Worm (Caenorhabditis elegans) whole organism, L3 larva: ENCODE measurements around the gene rev-1.

Experiments used
- R02D3.7 ChIP-seq: fragments of 150-350 bp; optimal IDR thresholded peaks from 2 replicates; lab custom pipeline; 2014; ENCODE audit warnings: missing biosample characterization, missing genetic modification characterization
- ZK546.5 ChIP-seq: sonication (generic microtip); optimal IDR thresholded peaks from 2 replicates; lab custom pipeline; 2017; ENCODE audit warnings: missing biosample characterization, missing genetic modification characterization
- aly-2 ChIP-seq: fragments of 150-350 bp; optimal IDR thresholded peaks from 2 replicates; lab custom pipeline; 2014; ENCODE audit warnings: missing biosample characterization, missing genetic modification characterization
- ama-1 ChIP-seq: fragments of 150-350 bp; optimal IDR thresholded peaks from 2 replicates; lab custom pipeline; 2018
- ceh-16 ChIP-seq: sonication (generic microtip); optimal IDR thresholded peaks from 2 replicates; lab custom pipeline; 2017; ENCODE audit warnings: missing biosample characterization, missing genetic modification characterization
- ceh-28 ChIP-seq: fragments of 150-350 bp; optimal IDR thresholded peaks from 2 replicates; lab custom pipeline; 2014; ENCODE audit warnings: missing biosample characterization, missing genetic modification reagents, missing genetic modification characterization
- ceh-82 ChIP-seq: fragments of 150-350 bp; optimal IDR thresholded peaks from 2 replicates; lab custom pipeline; 2014; ENCODE audit warnings: missing biosample characterization, missing genetic modification characterization
- ceh-9 ChIP-seq: sonication (generic microtip); optimal IDR thresholded peaks from 2 replicates; lab custom pipeline; 2018; ENCODE audit warnings: missing biosample characterization, missing genetic modification characterization
- daf-12 ChIP-seq: fragments of 150-350 bp; optimal IDR thresholded peaks from 2 replicates; lab custom pipeline; 2014; ENCODE audit warnings: missing biosample characterization, missing genetic modification reagents, missing genetic modification characterization
- egl-27 ChIP-seq: sonication (generic microtip); optimal IDR thresholded peaks from 4 replicates; lab custom pipeline; 2017; ENCODE audit warnings: missing biosample characterization, missing genetic modification reagents, missing genetic modification characterization
- egl-5 ChIP-seq: fragments of 150-350 bp; optimal IDR thresholded peaks from 2 replicates; lab custom pipeline; 2017; ENCODE audit warnings: missing biosample characterization, missing genetic modification reagents, missing genetic modification characterization, inconsistent platforms
- elt-1 ChIP-seq: fragments of 150-350 bp; optimal IDR thresholded peaks from 2 replicates; lab custom pipeline; 2014; ENCODE audit warnings: missing biosample characterization, missing genetic modification characterization
- elt-2 ChIP-seq: sonication (generic microtip); optimal IDR thresholded peaks from 2 replicates; lab custom pipeline; 2016; ENCODE audit warnings: missing genetic modification reagents, mild to moderate bottlenecking, missing genetic modification characterization, missing compliant biosample characterization
- elt-3 ChIP-seq, 3 experiments: fragments of 150-350 bp in 1 of 3; sonication (generic microtip) in 2 of 3; optimal IDR thresholded peaks; 2 replicates in 2 of 3; 4 replicates in 1 of 3; lab custom pipeline; 2014 to 2017; ENCODE audit warnings: missing biosample characterization in 3 of 3, missing genetic modification characterization in 3 of 3
- eor-1 ChIP-seq, 2 experiments: fragments of 150-350 bp; optimal IDR thresholded peaks; 2 replicates each; lab custom pipeline; 2014 to 2018; ENCODE audit warnings: missing biosample characterization in 2 of 2, missing genetic modification characterization in 2 of 2
- fkh-10 ChIP-seq: sonication (generic microtip); optimal IDR thresholded peaks from 2 replicates; lab custom pipeline; 2017; ENCODE audit warnings: missing biosample characterization, missing genetic modification reagents, missing genetic modification characterization
- fkh-2 ChIP-seq: fragments of 150-350 bp; optimal IDR thresholded peaks from 2 replicates; lab custom pipeline; 2014; ENCODE audit warnings: missing biosample characterization, missing genetic modification reagents, missing genetic modification characterization
- fos-1 ChIP-seq: fragments of 150-350 bp; optimal IDR thresholded peaks from 2 replicates; lab custom pipeline; 2014; ENCODE audit warnings: missing biosample characterization, missing genetic modification characterization
- hmg-11 ChIP-seq: sonication (generic microtip); optimal IDR thresholded peaks from 2 replicates; lab custom pipeline; 2016; ENCODE audit warnings: missing genetic modification characterization, missing compliant biosample characterization
- jun-1 ChIP-seq: fragments of 150-350 bp; optimal IDR thresholded peaks from 2 replicates; lab custom pipeline; 2014; ENCODE audit warnings: missing biosample characterization, missing genetic modification reagents, missing genetic modification characterization
- lin-15B ChIP-seq: fragments of 150-350 bp; optimal IDR thresholded peaks from 2 replicates; lab custom pipeline; 2014; ENCODE audit warnings: missing biosample characterization, missing genetic modification characterization
- lin-39 ChIP-seq: fragments of 150-350 bp; optimal IDR thresholded peaks from 2 replicates; lab custom pipeline; 2018; ENCODE audit warnings: missing biosample characterization, missing genetic modification reagents, missing genetic modification characterization
- lsy-12 ChIP-seq: sonication (generic microtip); optimal IDR thresholded peaks from 2 replicates; lab custom pipeline; 2016; ENCODE audit warnings: mild to moderate bottlenecking, missing genetic modification characterization, missing compliant biosample characterization
- mdl-1 ChIP-seq: fragments of 150-350 bp; optimal IDR thresholded peaks from 2 replicates; lab custom pipeline; 2014; ENCODE audit warnings: missing biosample characterization, missing genetic modification characterization
- mml-1 ChIP-seq: fragments of 150-350 bp; sonication (generic microtip); optimal IDR thresholded peaks from 3 replicates; lab custom pipeline; 2014; ENCODE audit warnings: missing biosample characterization, missing genetic modification characterization
- nfya-1 ChIP-seq: sonication (generic microtip); optimal IDR thresholded peaks from 2 replicates; lab custom pipeline; 2017; ENCODE audit warnings: missing genetic modification characterization, mild to moderate bottlenecking, missing compliant biosample characterization, antibody characterized with exemption, moderate library complexity; ENCODE audit not compliant: insufficient read depth
- nhr-11 ChIP-seq: fragments of 150-350 bp; optimal IDR thresholded peaks from 2 replicates; lab custom pipeline; 2014; ENCODE audit warnings: missing biosample characterization, missing genetic modification characterization
- nhr-12 ChIP-seq: fragments of 150-350 bp; optimal IDR thresholded peaks from 2 replicates; lab custom pipeline; 2014; ENCODE audit warnings: missing biosample characterization, missing genetic modification characterization
- nhr-23 ChIP-seq: fragments of 150-350 bp; optimal IDR thresholded peaks from 2 replicates; lab custom pipeline; 2014; ENCODE audit warnings: missing biosample characterization, missing genetic modification reagents, missing genetic modification characterization
- nhr-237 ChIP-seq: fragments of 150-350 bp; optimal IDR thresholded peaks from 2 replicates; lab custom pipeline; 2014; ENCODE audit warnings: missing biosample characterization, missing genetic modification characterization
- nhr-25 ChIP-seq: sonication (generic microtip); optimal IDR thresholded peaks from 2 replicates; lab custom pipeline; 2017; ENCODE audit warnings: missing biosample characterization, missing genetic modification characterization
- nhr-28 ChIP-seq: fragments of 150-350 bp; optimal IDR thresholded peaks from 2 replicates; lab custom pipeline; 2014; ENCODE audit warnings: missing biosample characterization, missing genetic modification characterization
- nhr-43 ChIP-seq: sonication (generic microtip); optimal IDR thresholded peaks from 2 replicates; lab custom pipeline; 2016; ENCODE audit warnings: mild to moderate bottlenecking, missing genetic modification characterization, missing compliant biosample characterization; ENCODE audit not compliant: poor library complexity, severe bottlenecking
- nhr-67 ChIP-seq: fragments of 150-350 bp; optimal IDR thresholded peaks from 2 replicates; lab custom pipeline; 2014; ENCODE audit warnings: missing biosample characterization, missing genetic modification characterization
- nhr-76 ChIP-seq: fragments of 150-350 bp; sonication (generic microtip); optimal IDR thresholded peaks from 5 replicates; lab custom pipeline; 2014; ENCODE audit warnings: missing biosample characterization, missing genetic modification characterization
- nhr-77 ChIP-seq: fragments of 150-350 bp; optimal IDR thresholded peaks from 2 replicates; lab custom pipeline; 2014; ENCODE audit warnings: missing biosample characterization, missing genetic modification characterization
- pha-4 ChIP-seq: fragments of 150-350 bp; optimal IDR thresholded peaks from 2 replicates; lab custom pipeline; 2014; ENCODE audit warnings: missing biosample characterization, missing genetic modification reagents, missing genetic modification characterization
- pqm-1 ChIP-seq: fragments of 150-350 bp; optimal IDR thresholded peaks from 2 replicates; lab custom pipeline; 2017; ENCODE audit warnings: missing biosample characterization, missing genetic modification characterization, inconsistent platforms
- sea-2 ChIP-seq: fragments of 150-350 bp; sonication (generic microtip); optimal IDR thresholded peaks from 4 replicates; lab custom pipeline; 2014; ENCODE audit warnings: missing biosample characterization, missing genetic modification reagents, missing genetic modification characterization
- skn-1 ChIP-seq: fragments of 150-350 bp; optimal IDR thresholded peaks from 2 replicates; lab custom pipeline; 2014; ENCODE audit warnings: missing biosample characterization, missing genetic modification characterization
- snpc-4 ChIP-seq: fragments of 150-350 bp; optimal IDR thresholded peaks from 2 replicates; lab custom pipeline; 2014; ENCODE audit warnings: missing biosample characterization, missing genetic modification characterization
- tbx-2 ChIP-seq: sonication (generic microtip); optimal IDR thresholded peaks from 2 replicates; lab custom pipeline; 2016; ENCODE audit warnings: mild to moderate bottlenecking, missing genetic modification characterization, missing compliant biosample characterization
- unc-39 ChIP-seq: sonication (generic microtip); optimal IDR thresholded peaks from 4 replicates; lab custom pipeline; 2017; ENCODE audit warnings: missing biosample characterization, missing genetic modification characterization
- unc-62 ChIP-seq: fragments of 150-350 bp; sonication (generic microtip); optimal IDR thresholded peaks from 4 replicates; lab custom pipeline; 2014; ENCODE audit warnings: missing biosample characterization, missing genetic modification reagents, missing genetic modification characterization
- zag-1 ChIP-seq: fragments of 150-350 bp; optimal IDR thresholded peaks from 2 replicates; lab custom pipeline; 2014; ENCODE audit warnings: missing biosample characterization, missing genetic modification characterization
- ztf-11 ChIP-seq: fragments of 150-350 bp; optimal IDR thresholded peaks from 2 replicates; lab custom pipeline; 2014; ENCODE audit warnings: missing biosample characterization, missing genetic modification characterization
- ztf-4 ChIP-seq: fragments of 150-350 bp; optimal IDR thresholded peaks from 2 replicates; lab custom pipeline; 2014; ENCODE audit warnings: missing biosample characterization, missing genetic modification characterization

rev-1 gene

ce11 chrII:7945168-7945567 is 44.7 kb downstream of the rev-1 start, which contains the start of gene dbt-1:
Gene dbt-1 (minus strand): TSS chrII:7945206.
- TF ChIP-seq elt-2 (tag; lab: Kevin White, UChicago) (peak; percentile 42), ama-1 (lab: Kevin White, UChicago) (peak; percentile 65), ceh-82 (tag; lab: Kevin White, UChicago) (peak; percentile 29), egl-5 (tag; lab: Kevin White, UChicago) (no peak), snpc-4 (tag; lab: Kevin White, UChicago) (peak; percentile 39), lin-39 (tag; lab: Kevin White, UChicago) (peak; percentile 84), nhr-67 (no peak), elt-1 (no peak), eor-1 (tag; optimal IDR thresholded peaks at IDR 0.05; lab: Kevin White, UChicago) (no peak), mdl-1 (tag; lab: Kevin White, UChicago) (peak; percentile 44), ceh-28 (peak; percentile 63), nhr-11 (tag; lab: Kevin White, UChicago) (peak; percentile 22), skn-1 (tag; lab: Kevin White, UChicago) (no peak), unc-62 (GFP tag; lab: Kevin White, UChicago) (no peak), aly-2 (tag; lab: Kevin White, UChicago) (no peak), ztf-11 (tag; lab: Kevin White, UChicago) (no peak), sea-2 (GFP tag; lab: Kevin White, UChicago) (no peak), nhr-25 (peak; percentile 78), ZK546.5 (tag; lab: Kevin White, UChicago) (no peak), mml-1 (tag; lab: Kevin White, UChicago) (no peak), daf-12 (tag; lab: Kevin White, UChicago) (no peak), tbx-2 (tag; lab: Kevin White, UChicago) (peak; percentile 62), fkh-2 (no peak), nhr-12 (no peak), jun-1 (tag; lab: Kevin White, UChicago) (peak; percentile 75), pha-4 (peak; percentile 81), nhr-28 (tag; lab: Kevin White, UChicago) (no peak), unc-39 (tag; lab: Kevin White, UChicago) (no peak), ceh-16 (no peak), ceh-9 (tag; lab: Kevin White, UChicago) (no peak), lin-15B (tag; lab: Kevin White, UChicago) (peak; percentile 77), nhr-43 (tag; lab: Kevin White, UChicago) (peak; percentile 70), pqm-1 (tag; lab: Kevin White, UChicago) (peak; percentile 36), nhr-77 (tag; lab: Kevin White, UChicago) (peak; percentile 67), fos-1 (tag; lab: Kevin White, UChicago) (no peak), nhr-76 (tag; lab: Kevin White, UChicago) (no peak), zag-1 (tag; lab: Kevin White, UChicago) (no peak), nhr-237 (no peak), lsy-12 (peak; percentile 68), nhr-23 (peak; percentile 79), elt-3 (tag; optimal IDR thresholded peaks at IDR 0.05; lab: Kevin White, UChicago) (no peak), egl-27 (no peak), ztf-4 (tag; lab: Kevin White, UChicago) (peak; percentile 49), R02D3.7 (tag; lab: Kevin White, UChicago) (peak; percentile 75), fkh-10 (GFP tag; lab: Kevin White, UChicago) (no peak), nfya-1 (tag; lab: Kevin White, UChicago) (peak; percentile 86), hmg-11 (tag; lab: Kevin White, UChicago) (peak; percentile 79)
